Fruit fly (Drosophila melanogaster): ENCODE data around the gene BckdhA.
A peak's percentile ranks its signal among the peaks of the same experiment; 100 is the strongest.

Gene BckdhA

DNA sequence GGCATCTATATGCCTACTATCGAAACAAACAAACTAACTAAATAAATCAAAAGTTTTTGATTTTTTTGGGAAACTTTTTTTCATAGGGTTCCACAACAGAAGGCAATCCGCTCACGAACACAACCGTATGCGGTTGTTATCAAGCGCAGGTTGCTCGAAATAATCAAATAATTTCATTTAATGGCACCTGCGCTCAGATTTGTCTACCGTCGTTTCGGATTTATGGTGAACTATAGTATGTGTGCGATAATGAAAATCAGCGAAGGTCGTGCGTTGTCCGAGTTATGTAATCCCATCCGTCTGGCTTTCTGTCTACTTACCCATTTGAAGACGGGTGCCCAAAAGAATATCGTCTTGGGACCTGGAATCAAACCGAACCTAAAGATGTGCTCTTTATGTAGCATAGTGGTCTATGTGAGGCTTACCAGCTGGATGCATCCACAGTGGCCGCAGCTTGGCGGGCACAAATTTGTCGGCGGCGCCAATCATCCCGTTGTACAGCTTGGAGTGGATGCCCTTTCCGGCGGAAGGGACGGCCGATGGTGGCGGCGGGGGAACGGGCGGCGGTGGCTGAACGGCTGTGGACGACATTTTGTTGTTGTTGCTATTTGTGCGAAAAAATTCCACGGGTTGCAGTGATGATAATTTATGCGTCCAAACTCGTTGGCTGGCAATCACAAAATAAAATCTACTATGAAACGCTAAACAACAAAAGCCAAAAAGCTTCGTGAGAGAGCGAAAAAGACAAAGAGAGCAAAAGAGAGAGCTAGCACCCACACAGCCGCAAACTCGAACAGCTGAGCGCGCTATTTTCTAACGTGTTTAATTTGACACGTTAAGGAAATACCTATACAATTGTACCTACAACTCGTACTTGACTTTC is 17.6 kb downstream of the BckdhA start:
- TF ChIP-seq noc (tag; optimal IDR thresholded peaks at IDR 0.05): peak; percentile 43

DNA sequence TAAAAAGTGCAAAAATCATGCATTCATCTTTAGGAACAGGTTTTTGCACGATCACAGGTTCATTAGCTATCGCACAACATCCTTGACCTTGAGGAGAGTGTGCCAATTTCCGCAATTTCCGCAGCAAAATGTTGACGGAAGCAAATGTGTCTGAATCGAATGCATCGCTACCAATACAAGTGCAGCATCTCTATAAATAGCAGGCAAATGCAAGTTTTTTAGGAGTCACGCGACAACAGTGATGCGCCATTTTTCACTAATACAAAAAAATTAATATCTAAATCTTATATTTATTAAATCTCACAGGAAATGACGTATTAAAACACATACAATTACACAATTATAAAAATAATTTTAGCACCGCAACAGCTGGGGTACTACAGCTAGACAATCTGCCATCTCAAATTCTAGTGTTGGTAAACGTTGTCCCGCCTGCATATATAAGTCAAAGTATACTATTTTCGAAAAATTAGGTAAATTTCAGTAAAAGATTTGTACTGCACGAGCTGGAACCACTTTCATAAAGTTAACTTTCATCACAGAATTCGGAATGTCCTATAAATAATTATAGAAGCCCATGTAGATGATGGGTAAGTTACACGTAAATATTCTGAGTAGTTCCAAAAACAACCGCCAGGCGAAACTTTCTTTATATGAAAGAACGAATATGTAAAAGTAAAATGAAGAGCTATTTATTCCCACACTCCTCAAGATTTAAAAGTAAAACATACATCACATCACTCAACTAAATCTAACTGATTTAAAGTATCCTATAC is 18.4 kb downstream of the BckdhA start, which contains the start of gene CG9399:
TSS of gene CG9399 (minus strand) at position 400 of the 776 bp plus-strand sequence.
- TF ChIP-seq noc (tag; optimal IDR thresholded peaks at IDR 0.05): peak; percentile 77

DNA sequence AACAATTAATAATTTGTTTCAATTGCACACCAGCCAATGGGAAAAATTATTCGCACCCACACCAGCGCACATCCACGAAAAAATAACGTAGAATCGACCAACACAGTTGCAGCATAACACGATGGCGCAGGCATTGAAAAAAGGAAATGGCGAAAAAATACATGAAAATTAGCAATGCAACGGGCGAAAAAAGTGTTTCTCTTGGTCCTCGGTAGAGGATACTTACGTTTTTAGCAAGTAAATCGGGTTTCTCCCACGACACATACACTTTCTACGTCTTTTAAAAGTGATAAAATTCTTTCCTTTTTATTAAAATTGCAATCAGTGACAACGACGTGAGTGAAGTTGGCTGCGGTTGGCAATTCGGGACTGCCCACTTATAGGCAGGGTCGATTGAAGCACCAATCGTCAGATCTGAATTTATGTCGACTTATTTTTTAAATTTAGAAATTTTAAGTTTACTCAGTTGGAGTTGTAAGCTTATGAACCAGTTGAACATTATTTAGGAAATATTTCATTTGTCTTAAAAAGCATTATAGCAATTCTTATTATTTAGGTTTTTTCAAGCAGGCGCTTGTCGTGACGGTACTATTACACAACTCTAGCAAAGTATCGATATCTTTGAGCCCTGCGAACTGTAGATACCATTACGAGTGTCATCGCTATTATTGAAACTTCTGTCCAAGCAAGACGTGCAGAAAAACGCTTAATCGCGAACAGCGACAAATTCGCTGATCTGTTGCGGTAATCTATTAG is 22.0 kb downstream of the BckdhA start, which contains the start of the genes Kap-alpha3 and Son:
TSS of gene Kap-alpha3 (minus strand) at position 352 of the 756 bp plus-strand sequence.
TSS of gene Son (plus strand) at position 661 of the 756 bp plus-strand sequence.
- peak; percentile 89 for TF ChIP-seq noc (tag; optimal IDR thresholded peaks at IDR 0.05)

DNA sequence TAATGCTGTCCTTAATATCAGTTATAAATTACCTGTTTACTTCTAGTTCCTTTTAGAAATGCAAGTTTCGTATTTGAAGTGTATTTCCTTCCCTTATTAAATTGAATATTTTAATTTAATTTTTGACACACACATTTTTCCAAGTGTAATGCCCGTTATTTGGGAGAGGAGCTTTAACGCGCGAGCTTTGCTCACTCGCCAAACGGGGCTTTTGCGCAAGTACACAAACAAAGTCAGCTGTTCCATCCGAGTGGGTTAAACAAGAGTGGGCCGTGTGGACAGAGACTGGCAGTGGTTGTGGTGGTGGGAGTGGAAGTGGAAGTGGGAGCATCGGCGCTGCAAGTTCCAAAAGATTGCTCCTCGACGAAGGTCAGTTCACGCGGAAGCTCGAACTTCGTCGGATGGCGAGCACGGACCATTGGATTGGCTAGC is 25.5 kb downstream of the BckdhA start, which contains the start of gene CG8301:
TSS of gene CG8301 (plus strand) at position 218 of the 432 bp plus-strand sequence.
- peak; percentile 1 for TF ChIP-seq noc (tag; optimal IDR thresholded peaks at IDR 0.05)

DNA sequence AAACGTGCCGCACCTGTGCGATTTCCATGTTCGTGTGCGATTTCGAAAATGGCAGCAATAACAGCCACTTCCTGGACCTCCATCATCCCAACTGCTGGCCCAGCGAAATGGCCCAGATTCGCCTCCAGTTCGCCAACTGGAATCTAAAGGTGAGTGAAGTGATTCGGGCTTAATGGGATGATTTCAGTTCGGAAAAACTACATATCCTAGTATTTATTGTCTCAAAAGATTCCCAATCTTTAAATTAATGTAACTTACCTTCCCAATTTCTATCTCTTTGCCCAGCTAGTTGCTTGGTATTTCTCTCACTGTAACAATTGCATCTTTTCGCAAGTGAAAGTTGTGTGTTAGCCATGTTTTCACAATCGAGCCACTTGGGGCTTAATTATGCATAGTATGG is 26.4 kb downstream of the BckdhA start:
- no peak for TF ChIP-seq noc (tag; optimal IDR thresholded peaks at IDR 0.05)

DNA sequence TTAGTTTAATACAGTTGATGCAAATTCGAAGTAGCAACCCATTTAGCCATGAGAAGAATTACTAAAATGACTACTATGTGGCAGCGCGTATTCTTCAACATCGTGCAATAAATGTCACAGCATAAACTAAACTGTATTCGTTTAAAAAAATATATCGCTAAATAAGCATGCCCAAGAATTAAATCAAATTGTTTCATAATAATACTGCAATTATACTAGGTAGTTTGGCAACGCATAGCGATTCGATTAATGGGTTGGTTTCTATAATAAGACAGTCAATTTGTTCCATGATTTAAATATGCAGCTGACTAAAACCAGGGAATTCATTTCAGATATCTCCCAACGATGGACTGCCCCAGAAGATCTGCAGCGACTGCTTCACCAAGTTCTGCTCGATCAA is 27.5 kb downstream of the BckdhA start, which contains the start of gene CG33654:
TSS of gene CG33654 (minus strand) at position 101 of the 400 bp plus-strand sequence.
- no peak for TF ChIP-seq noc (tag; optimal IDR thresholded peaks at IDR 0.05)

DNA sequence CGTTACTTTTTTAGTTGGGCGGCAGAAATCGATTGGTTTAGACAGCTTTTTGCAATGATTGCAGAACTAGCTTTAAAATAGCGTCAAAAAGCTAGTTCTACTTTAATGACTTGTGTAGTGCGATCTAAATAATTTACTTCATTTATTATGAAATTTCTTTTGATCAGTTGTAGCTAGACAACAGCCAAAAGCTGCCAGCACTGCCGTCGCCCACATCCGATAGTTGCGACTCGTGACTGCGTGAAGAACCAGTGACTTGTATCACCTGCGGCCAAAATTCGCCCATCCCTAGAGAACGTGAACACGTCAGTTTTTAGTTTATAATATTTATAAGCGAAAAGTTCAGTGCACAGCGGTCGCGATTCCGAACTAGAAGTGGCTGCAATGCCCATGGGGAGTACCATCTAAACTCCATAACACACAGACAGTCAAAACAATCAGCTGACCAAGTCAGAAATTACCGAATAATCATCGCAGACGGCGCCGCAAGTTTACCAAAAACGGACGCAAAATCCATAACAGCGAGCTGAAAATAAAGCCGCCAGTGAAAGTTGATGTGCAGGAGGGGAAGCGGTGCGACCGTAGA is 31.2 kb downstream of the BckdhA start, which contains the start of gene P58IPK:
TSS of gene P58IPK (plus strand) at position 280 of the 586 bp plus-strand sequence.
- peak; percentile 3 for TF ChIP-seq noc (tag; optimal IDR thresholded peaks at IDR 0.05)

DNA sequence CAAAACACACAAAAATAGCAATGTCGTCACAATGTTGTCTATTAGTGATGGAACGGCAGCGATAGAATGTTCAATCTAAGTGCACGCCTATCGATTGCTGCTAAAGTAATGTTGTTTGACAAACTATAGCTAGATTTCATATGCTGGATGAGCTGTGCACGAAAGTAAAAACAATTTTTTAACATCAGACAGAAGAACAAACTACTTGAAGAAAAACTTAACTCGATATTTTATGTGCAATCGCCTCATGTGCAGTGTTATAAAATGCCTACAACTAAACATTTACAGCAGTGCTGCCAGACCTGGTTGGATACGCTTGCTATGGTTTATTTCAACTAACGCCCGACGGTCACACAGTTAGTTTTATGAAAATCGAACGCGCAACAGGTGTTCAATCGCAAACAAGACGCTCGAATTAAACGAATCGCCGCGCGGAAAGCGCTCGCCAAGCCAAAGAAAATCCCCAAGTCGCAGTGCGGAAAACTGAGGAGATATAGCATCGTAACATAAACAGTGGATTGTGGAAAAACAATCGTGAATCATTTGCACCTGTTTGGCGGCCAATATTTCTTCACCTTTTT is 35.5 kb downstream of the BckdhA start, which contains the start of the genes bocks and CG8312:
TSS of gene bocks (minus strand) at position 51 of the 581 bp plus-strand sequence.
TSS of gene CG8312 (plus strand) at position 358 of the 581 bp plus-strand sequence.
- TF ChIP-seq noc (tag; optimal IDR thresholded peaks at IDR 0.05): peak; percentile 67

DNA sequence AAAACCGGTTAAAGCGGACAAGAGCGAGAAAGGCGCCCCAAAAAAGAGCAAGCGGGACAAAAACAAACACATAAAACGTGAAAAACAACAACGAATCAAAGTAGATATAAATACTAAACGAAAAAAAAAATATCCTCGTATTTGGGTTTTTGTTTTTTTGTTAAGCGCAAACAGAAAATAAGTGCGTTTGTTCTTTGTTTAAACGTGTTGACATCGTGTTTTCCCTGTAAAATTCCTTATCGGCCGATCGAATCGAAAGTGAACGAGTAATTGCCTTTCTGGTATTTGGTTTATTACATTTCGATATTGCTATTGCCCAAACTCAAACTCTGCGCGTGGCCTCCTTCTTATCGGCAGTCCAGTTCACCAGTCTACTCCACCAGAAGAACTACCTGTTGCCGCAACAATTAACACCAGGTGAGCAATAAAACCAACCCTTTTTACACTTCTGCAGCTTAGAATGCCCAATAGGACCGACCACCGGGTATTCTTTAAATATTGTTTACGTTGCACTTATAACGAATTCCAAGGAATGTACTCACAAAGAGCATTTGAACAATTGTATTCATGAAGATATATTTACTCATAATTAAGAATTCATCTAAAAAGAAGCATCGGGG is 36.3 kb downstream of the BckdhA start:
- TF ChIP-seq noc (tag; optimal IDR thresholded peaks at IDR 0.05): no peak

DNA sequence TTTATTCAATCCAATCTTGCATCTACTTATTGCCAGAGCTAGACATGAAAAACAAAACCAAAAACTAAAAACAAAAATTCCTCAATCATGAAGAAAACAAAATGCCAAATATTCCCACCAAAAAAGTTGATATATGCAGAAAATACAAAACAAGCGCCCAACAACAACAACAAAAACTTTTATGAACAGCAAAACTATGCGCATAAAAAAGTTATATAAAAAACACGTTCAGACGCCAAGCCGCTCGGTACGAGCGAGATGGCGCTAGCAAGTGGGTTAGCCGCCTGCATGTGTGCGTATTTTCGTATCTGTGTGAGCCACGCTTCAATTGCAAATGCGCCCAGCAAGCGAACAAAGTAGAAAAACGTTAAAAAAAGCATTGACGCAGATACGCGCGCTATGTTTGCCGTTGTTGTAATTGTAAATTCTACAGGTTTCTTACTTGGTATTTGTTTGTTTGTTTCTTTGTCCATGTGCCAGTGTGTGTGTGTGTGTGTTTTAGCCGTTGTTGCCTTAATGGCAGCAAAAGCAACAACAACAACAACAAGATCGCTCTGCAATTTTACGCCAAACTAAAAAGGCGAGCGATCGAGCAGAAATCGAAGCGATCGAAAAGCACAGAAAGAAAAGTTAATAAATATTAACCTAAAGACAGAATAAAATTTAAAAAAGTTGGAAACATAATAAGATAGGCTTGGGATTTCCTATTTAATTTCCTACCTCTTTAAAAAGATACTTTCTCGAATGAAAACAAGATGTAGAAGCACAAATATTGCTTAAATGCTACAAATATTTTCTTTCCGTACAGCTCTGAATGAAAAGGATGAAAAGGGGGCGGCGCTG is 38.0 kb downstream of the BckdhA start:
- no peak for TF ChIP-seq noc (tag; optimal IDR thresholded peaks at IDR 0.05)

DNA sequence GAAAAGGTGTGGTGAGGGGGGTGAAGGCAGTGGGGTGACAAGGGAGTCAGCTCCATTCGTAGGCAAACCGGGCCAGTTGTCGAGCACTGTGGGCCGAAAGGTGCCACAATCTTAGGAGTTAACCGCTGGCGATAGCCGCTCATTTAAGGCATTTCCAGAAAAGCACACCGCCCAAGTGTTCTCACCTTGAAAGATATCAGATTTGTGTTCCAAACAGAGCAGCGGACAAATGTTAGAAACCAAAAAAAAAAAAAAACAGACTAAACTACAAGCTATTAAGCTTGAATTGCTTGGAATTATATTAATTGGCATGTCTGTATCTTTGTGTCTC is 38.6 kb downstream of the BckdhA start:
- no peak for TF ChIP-seq noc (tag; optimal IDR thresholded peaks at IDR 0.05)

DNA sequence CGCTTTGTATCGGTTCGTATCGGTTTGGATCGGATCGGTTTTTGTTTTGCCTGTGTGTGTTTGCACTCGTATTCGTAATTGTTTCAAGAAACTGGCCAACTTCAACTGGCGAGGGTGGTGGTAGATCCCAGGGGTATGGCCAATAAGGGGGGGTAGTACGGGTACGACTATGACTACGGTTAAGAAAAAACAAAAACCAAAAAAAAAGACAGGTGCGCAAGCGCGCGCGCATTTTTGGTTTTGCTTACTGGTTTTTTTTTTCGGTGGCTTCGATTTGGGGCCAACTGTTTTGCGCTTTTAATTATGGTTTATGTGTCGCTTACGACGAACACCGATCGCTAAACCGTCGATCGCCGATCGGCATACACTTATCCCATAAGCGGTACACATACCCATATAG is 39.3 kb downstream of the BckdhA start:
- TF ChIP-seq noc (tag; optimal IDR thresholded peaks at IDR 0.05): no peak

DNA sequence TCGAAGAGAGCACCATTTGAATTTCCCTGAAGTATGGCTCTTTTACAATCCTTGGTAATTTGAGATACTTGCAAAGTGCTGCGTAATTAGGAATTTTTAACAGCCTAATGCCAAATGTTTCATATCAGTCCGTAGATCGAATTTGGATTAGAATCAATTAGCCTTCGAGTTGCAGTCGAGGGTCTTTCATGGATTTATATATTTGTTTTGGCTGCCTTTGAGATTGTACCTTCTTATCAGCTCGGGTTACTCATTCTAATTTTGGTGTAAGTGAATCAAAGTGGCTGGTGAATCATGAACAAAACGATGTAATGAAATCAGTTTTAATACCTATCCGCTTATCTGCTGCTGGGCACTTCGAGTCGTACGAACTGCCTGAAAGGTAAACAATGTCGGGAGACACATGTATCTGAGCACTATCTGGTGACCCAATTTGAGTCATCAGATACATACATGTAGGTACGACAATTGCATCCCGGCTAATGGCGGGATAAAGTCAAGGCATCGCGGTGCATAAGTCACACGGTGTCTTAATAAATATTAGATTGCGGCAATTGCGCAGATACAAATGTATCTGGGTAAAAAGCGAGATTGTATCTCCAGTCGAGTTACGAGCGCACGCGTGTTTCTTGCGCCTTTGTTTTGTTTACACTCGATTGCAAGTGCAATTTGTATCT is 40.2 kb downstream of the BckdhA start:
- no peak for TF ChIP-seq noc (tag; optimal IDR thresholded peaks at IDR 0.05)

All from whole organism, larva.